Worm (Caenorhabditis elegans) whole organism, L3 larva: ENCODE results near the gene C32D5.4.

Source experiments
- egl-27 ChIP-seq: sonication (generic microtip); optimal IDR thresholded peaks from 4 replicates; lab custom pipeline; 2017; ENCODE audit warnings: missing biosample characterization, missing genetic modification reagents, missing genetic modification characterization
- lin-15B ChIP-seq: fragments of 150-350 bp; optimal IDR thresholded peaks from 2 replicates; lab custom pipeline; 2014; ENCODE audit warnings: missing biosample characterization, missing genetic modification characterization
- nhr-76 ChIP-seq: fragments of 150-350 bp; sonication (generic microtip); optimal IDR thresholded peaks from 5 replicates; lab custom pipeline; 2014; ENCODE audit warnings: missing biosample characterization, missing genetic modification characterization
- tbx-2 ChIP-seq: sonication (generic microtip); optimal IDR thresholded peaks from 2 replicates; lab custom pipeline; 2016; ENCODE audit warnings: mild to moderate bottlenecking, missing genetic modification characterization, missing compliant biosample characterization

ce11 chrII:6286865-6287264, 36.0 kb downstream of the C32D5.4 start, which contains the start of gene F13H8.6:
- TF ChIP-seq tbx-2 (tag; lab: Kevin White, UChicago) (no peak), egl-27 (tag; lab: Kevin White, UChicago) (no peak), lin-15B (tag; lab: Kevin White, UChicago) (no peak), nhr-76 (no peak)
